Fruit fly (Drosophila melanogaster) whole organism, embryonic: Measurements from ENCODE around the gene CG13081.
A peak's percentile ranks its signal among the peaks of the same experiment; 100 is the strongest.

ENCODE experiments used
- Aef1 ChIP-seq: fragments of 200-800 bp; sonication (Bioruptor generic); IDR thresholded peaks from 3 replicates; pipeline ENCODE4 v1.3.6; 2022; ENCODE audit warnings: missing biosample characterization, missing genetic modification characterization
- CG10274 ChIP-seq: fragments of 200-800 bp; sonication (Bioruptor generic); optimal IDR thresholded peaks from 3 replicates; lab custom pipeline; 2017; ENCODE audit warnings: missing biosample characterization, mild to moderate bottlenecking, missing genetic modification characterization
- CG11247 ChIP-seq: fragments of 200-800 bp; sonication (Bioruptor generic); IDR thresholded peaks from 2 replicates; pipeline ENCODE4 v1.3.6; 2022; ENCODE audit warnings: missing biosample characterization, missing genetic modification characterization
- CG12391 ChIP-seq: fragments of 200-800 bp; sonication (Bioruptor generic); optimal IDR thresholded peaks from 3 replicates; lab custom pipeline; 2018; ENCODE audit warnings: missing biosample characterization, mild to moderate bottlenecking, missing genetic modification characterization, moderate library complexity
- CG14667 ChIP-seq: fragments of 200-800 bp; sonication (Bioruptor generic); IDR thresholded peaks from 2 replicates; pipeline ENCODE4 v1.3.6; 2022; ENCODE audit warnings: missing biosample characterization, missing genetic modification characterization
- CG1529 ChIP-seq: fragments of 200-800 bp; sonication (Bioruptor generic); optimal IDR thresholded peaks from 3 replicates; lab custom pipeline; 2018; ENCODE audit warnings: missing biosample characterization, missing genetic modification characterization
- CG1792 ChIP-seq: fragments of 200-800 bp; sonication (Bioruptor generic); optimal IDR thresholded peaks from 2 replicates; lab custom pipeline; 2016; ENCODE audit warnings: missing biosample characterization, missing genetic modification characterization
- CG30403 ChIP-seq: fragments of 200-800 bp; sonication (Bioruptor generic); optimal IDR thresholded peaks from 3 replicates; lab custom pipeline; 2016; ENCODE audit warnings: missing biosample characterization, missing genetic modification characterization
- CG4617 ChIP-seq: fragments of 200-800 bp; sonication (Bioruptor generic); optimal IDR thresholded peaks from 3 replicates; lab custom pipeline; 2016; ENCODE audit warnings: missing biosample characterization, missing genetic modification characterization, borderline replicate concordance
- CG7786 ChIP-seq: fragments of 200-800 bp; sonication (Bioruptor generic); optimal IDR thresholded peaks from 2 replicates; lab custom pipeline; 2016; ENCODE audit warnings: missing biosample characterization, missing genetic modification characterization
- CG7963 ChIP-seq: fragments of 200-800 bp; sonication (Bioruptor generic); IDR thresholded peaks from 3 replicates; pipeline ENCODE4 v1.3.6; 2022; ENCODE audit warnings: missing biosample characterization, missing genetic modification characterization; ENCODE audit not compliant: partially characterized antibody
- CG8944 ChIP-seq: fragments of 200-800 bp; sonication (Bioruptor generic); optimal IDR thresholded peaks from 3 replicates; lab custom pipeline; 2016; ENCODE audit warnings: missing biosample characterization, missing genetic modification characterization
- CG9727 ChIP-seq: fragments of 200-800 bp; sonication (Bioruptor generic); optimal IDR thresholded peaks from 3 replicates; lab custom pipeline; 2017; ENCODE audit warnings: missing biosample characterization, mild to moderate bottlenecking, missing genetic modification characterization
- CG9932 ChIP-seq: fragments of 200-800 bp; sonication (Bioruptor generic); IDR thresholded peaks from 2 replicates; pipeline ENCODE4 v1.3.6; 2022; ENCODE audit warnings: missing biosample characterization, missing genetic modification characterization
- Chrac-16 ChIP-seq: fragments of 200-800 bp; sonication (Bioruptor generic); optimal IDR thresholded peaks from 3 replicates; lab custom pipeline; 2016; ENCODE audit warnings: missing biosample characterization, missing genetic modification characterization
- CoRest ChIP-seq: fragments of 200-800 bp; sonication (Bioruptor generic); optimal IDR thresholded peaks from 3 replicates; lab custom pipeline; 2018; ENCODE audit warnings: missing biosample characterization, mild to moderate bottlenecking, missing genetic modification characterization, moderate library complexity
- D ChIP-seq, 2 experiments: fragments of 200-800 bp in 1 of 2; fragments of >200 bp in 1 of 2; sonication (Bioruptor generic) in 1 of 2; optimal IDR thresholded peaks; 2 replicates in 1 of 2; 3 replicates in 1 of 2; lab custom pipeline; 2017; ENCODE audit warnings: mild to moderate bottlenecking in 1 of 2, missing biosample characterization in 1 of 2, missing genetic modification characterization in 1 of 2, missing genetic modification reagents in 1 of 2
- Dad ChIP-seq: fragments of 200-800 bp; sonication (Bioruptor generic); optimal IDR thresholded peaks from 3 replicates; lab custom pipeline; 2016; ENCODE audit warnings: missing biosample characterization, missing genetic modification characterization
- Dbx ChIP-seq: fragments of 200-800 bp; sonication (Bioruptor generic); IDR thresholded peaks from 3 replicates; pipeline ENCODE4 v1.3.6; 2022; ENCODE audit warnings: missing biosample characterization, missing genetic modification characterization
- Deaf1 ChIP-seq: fragments of 200-800 bp; optimal IDR thresholded peaks from 3 replicates; lab custom pipeline; 2019; ENCODE audit warnings: missing biosample characterization, mild to moderate bottlenecking, missing genetic modification characterization, moderate library complexity
- Dek ChIP-seq: fragments of 200-800 bp; sonication (Bioruptor generic); optimal IDR thresholded peaks from 3 replicates; lab custom pipeline; 2019; ENCODE audit warnings: missing biosample characterization, mild to moderate bottlenecking, missing genetic modification characterization, moderate library complexity
- Dll ChIP-seq: fragments of 200-800 bp; sonication (Bioruptor generic); IDR thresholded peaks from 4 replicates; pipeline ENCODE4 v1.3.6; 2022; ENCODE audit warnings: missing biosample characterization, missing genetic modification characterization; ENCODE audit not compliant: partially characterized antibody
- Hand ChIP-seq: fragments of 200-800 bp; sonication (Bioruptor generic); optimal IDR thresholded peaks from 2 replicates; lab custom pipeline; 2017; ENCODE audit warnings: mild to moderate bottlenecking, missing biosample characterization, missing genetic modification reagents, missing genetic modification characterization
- Kr ChIP-seq: fragments of 200-800 bp; sonication (Bioruptor generic); optimal IDR thresholded peaks from 2 replicates; lab custom pipeline; 2017; ENCODE audit warnings: missing biosample characterization, mild to moderate bottlenecking, missing genetic modification characterization
- NFAT ChIP-seq: fragments of 200-800 bp; sonication (Bioruptor generic); IDR thresholded peaks from 2 replicates; pipeline ENCODE4 v1.3.6; 2022; ENCODE audit warnings: missing biosample characterization, missing genetic modification characterization
- Pdp1 ChIP-seq, 2 experiments: fragments of 200-800 bp; sonication (Bioruptor generic); optimal IDR thresholded peaks; 3 replicates each; lab custom pipeline; 2016; ENCODE audit warnings: missing biosample characterization in 2 of 2, missing genetic modification characterization in 2 of 2, mild to moderate bottlenecking in 1 of 2, moderate library complexity in 1 of 2
- Poxn ChIP-seq: fragments of 200-800 bp; sonication (Bioruptor generic); IDR thresholded peaks from 2 replicates; pipeline ENCODE4 v1.3.6; 2022; ENCODE audit warnings: missing biosample characterization, missing genetic modification characterization
- Xbp1 ChIP-seq: fragments of 200-800 bp; sonication (Bioruptor generic); optimal IDR thresholded peaks from 3 replicates; lab custom pipeline; 2016; ENCODE audit warnings: missing biosample characterization, mild to moderate bottlenecking, missing genetic modification characterization
- az2 ChIP-seq: fragments of 200-800 bp; sonication (Bioruptor generic); optimal IDR thresholded peaks from 3 replicates; lab custom pipeline; 2016; ENCODE audit warnings: missing biosample characterization, missing genetic modification characterization
- chinmo ChIP-seq: fragments of 200-800 bp; sonication (Bioruptor generic); IDR thresholded peaks from 4 replicates; pipeline ENCODE4 v1.3.6; 2022; ENCODE audit warnings: missing biosample characterization, missing genetic modification characterization; ENCODE audit not compliant: partially characterized antibody
- ci ChIP-seq: fragments of 200-800 bp; sonication (Bioruptor generic); IDR thresholded peaks from 3 replicates; pipeline ENCODE4 v1.3.6; 2022; ENCODE audit warnings: missing biosample characterization, missing genetic modification characterization
- emc ChIP-seq: fragments of 200-800 bp; sonication (Bioruptor generic); optimal IDR thresholded peaks from 2 replicates; lab custom pipeline; 2016; ENCODE audit warnings: missing biosample characterization, missing genetic modification characterization
- en ChIP-seq: fragments of 200-800 bp; sonication (Bioruptor generic); optimal IDR thresholded peaks from 2 replicates; lab custom pipeline; 2016; ENCODE audit warnings: missing biosample characterization, missing genetic modification characterization
- eyg ChIP-seq: fragments of 200-800 bp; sonication (Bioruptor generic); optimal IDR thresholded peaks from 3 replicates; lab custom pipeline; 2016; ENCODE audit warnings: missing biosample characterization, missing genetic modification characterization
- ftz-f1 ChIP-seq: fragments of 200-800 bp; sonication (Bioruptor generic); optimal IDR thresholded peaks from 2 replicates; lab custom pipeline; 2016; ENCODE audit warnings: missing biosample characterization, missing genetic modification characterization
- gsb-n ChIP-seq: fragments of 200-800 bp; sonication (Bioruptor generic); optimal IDR thresholded peaks from 3 replicates; lab custom pipeline; 2018; ENCODE audit warnings: missing biosample characterization, mild to moderate bottlenecking, missing genetic modification characterization
- hkb ChIP-seq, 2 experiments: fragments of 200-800 bp in 1 of 2; fragments of >200 bp in 1 of 2; sonication (Bioruptor generic) in 1 of 2; IDR thresholded peaks in 1 of 2; optimal IDR thresholded peaks in 1 of 2; 2 replicates each; pipeline versions ENCODE4 v1.3.6 to Lab custom; 2017 to 2022; ENCODE audit warnings: missing biosample characterization in 1 of 2, missing genetic modification characterization in 1 of 2
- lab ChIP-seq: fragments of 200-800 bp; sonication (Bioruptor generic); optimal IDR thresholded peaks from 3 replicates; lab custom pipeline; 2017; ENCODE audit warnings: missing biosample characterization, missing genetic modification characterization, mild to moderate bottlenecking, moderate library complexity, missing genetic modification reagents
- mam ChIP-seq: fragments of 200-800 bp; sonication (Bioruptor generic); optimal IDR thresholded peaks from 3 replicates; lab custom pipeline; 2016; ENCODE audit warnings: missing biosample characterization, missing genetic modification characterization
- mld ChIP-seq: fragments of 200-800 bp; sonication (Bioruptor generic); IDR thresholded peaks from 3 replicates; pipeline ENCODE4 v1.3.6; 2022; ENCODE audit warnings: missing biosample characterization, missing genetic modification characterization; ENCODE audit not compliant: partially characterized antibody
- onecut ChIP-seq: fragments of 200-800 bp; sonication (Bioruptor generic); IDR thresholded peaks from 2 replicates; pipeline ENCODE4 v1.3.6; 2022; ENCODE audit warnings: missing biosample characterization, missing genetic modification characterization
- repo ChIP-seq: fragments of 200-800 bp; sonication (Bioruptor generic); optimal IDR thresholded peaks from 2 replicates; lab custom pipeline; 2016; ENCODE audit warnings: missing biosample characterization, missing genetic modification characterization
- rib ChIP-seq: fragments of 200-800 bp; sonication (Bioruptor generic); IDR thresholded peaks from 2 replicates; pipeline ENCODE4 v1.3.6; 2022; ENCODE audit warnings: missing biosample characterization, missing genetic modification characterization
- row ChIP-seq: fragments of 200-800 bp; sonication (Bioruptor generic); IDR thresholded peaks from 3 replicates; pipeline ENCODE4 v1.3.6; 2022; ENCODE audit warnings: missing biosample characterization, missing genetic modification characterization
- sim ChIP-seq: fragments of 200-800 bp; sonication (Bioruptor generic); IDR thresholded peaks from 2 replicates; pipeline ENCODE4 v1.3.6; 2022; ENCODE audit warnings: missing biosample characterization, missing genetic modification characterization
- sna ChIP-seq: fragments of 200-800 bp; sonication (Bioruptor generic); IDR thresholded peaks from 2 replicates; pipeline ENCODE4 v1.3.6; 2022; ENCODE audit warnings: missing biosample characterization, missing genetic modification characterization; ENCODE audit not compliant: partially characterized antibody
- stwl ChIP-seq: fragments of 200-800 bp; sonication (Bioruptor generic); optimal IDR thresholded peaks from 3 replicates; lab custom pipeline; 2018; ENCODE audit warnings: missing biosample characterization, mild to moderate bottlenecking, missing genetic modification characterization, moderate library complexity
- unc-4 ChIP-seq: fragments of 200-800 bp; sonication (Bioruptor generic); IDR thresholded peaks from 2 replicates; pipeline ENCODE4 v1.3.6; 2022; ENCODE audit warnings: missing biosample characterization, missing genetic modification characterization; ENCODE audit not compliant: partially characterized antibody

CG13081 gene

dm6 chr2L:19508361-19508918 is 32.0 kb upstream of the CG13081 start, which contains the start of gene cyst (continued):
- peak; percentile 21; the same call in 1 of the 3 replicates for TF ChIP-seq Aef1 (GFP tag; lab: Robert Waterston, UW)
- no peak for TF ChIP-seq rib (GFP tag; lab: Robert Waterston, UW)
- TF ChIP-seq repo = peak; percentile 44
- TF ChIP-seq Hand (GFP tag; lab: Kevin White, UChicago) = no peak
- peak in 1 of 2 experiments; percentile 17 for TF ChIP-seq Pdp1 (GFP tag; optimal IDR thresholded peaks at IDR 0.05; lab: Kevin White, UChicago)
- no peak for TF ChIP-seq hkb (optimal IDR thresholded peaks at IDR 0.05; lab: Kevin White, UChicago)
- TF ChIP-seq hkb (GFP tag; IDR thresholded peaks at IDR 0.05; lab: Robert Waterston, UW) = no peak
- no peak for TF ChIP-seq Chrac-16 (GFP tag; lab: Kevin White, UChicago)
- TF ChIP-seq row = peak; percentile 27; the same call in 1 of the 3 replicates
- TF ChIP-seq CG8944 (GFP tag; lab: Kevin White, UChicago) = peak; percentile 3
- TF ChIP-seq Poxn = no peak
- TF ChIP-seq NFAT (GFP tag; lab: Robert Waterston, UW) = 0 out of 2 replicates have a peak, but pooled peaks have one; percentile 48
- no peak for TF ChIP-seq CG14667 (GFP tag; lab: Robert Waterston, UW)
- TF ChIP-seq ftz-f1 (GFP tag; lab: Kevin White, UChicago) = peak; percentile 67
- peak; percentile 20 for TF ChIP-seq en
- TF ChIP-seq CG1529 = no peak
- no peak for TF ChIP-seq az2 (GFP tag; lab: Kevin White, UChicago)
- TF ChIP-seq Kr (GFP tag; lab: Kevin White, UChicago) = no peak
- peak; percentile 91 for TF ChIP-seq CG4617
- TF ChIP-seq onecut (GFP tag; lab: Robert Waterston, UW) = peak; percentile 94
- TF ChIP-seq CoRest (tag; lab: Kevin White, UChicago) = peak; percentile 60
- peak; percentile 70 for TF ChIP-seq mam (GFP tag; lab: Kevin White, UChicago)
- peak; percentile 1 for TF ChIP-seq CG7786 (GFP tag; lab: Kevin White, UChicago)
- peak; percentile 90 for TF ChIP-seq stwl
- TF ChIP-seq mld (GFP tag; lab: Robert Waterston, UW) = peak; percentile 92
- peak; percentile 43 for TF ChIP-seq eyg (GFP tag; lab: Kevin White, UChicago)
- peak; percentile 90 for TF ChIP-seq chinmo (GFP tag; lab: Robert Waterston, UW)
- peak; percentile 12 for TF ChIP-seq CG9727
- no peak for TF ChIP-seq Dek
- TF ChIP-seq CG30403 (GFP tag; lab: Kevin White, UChicago) = peak; percentile 43
- no peak for TF ChIP-seq CG10274 (GFP tag; lab: Kevin White, UChicago)
- TF ChIP-seq CG1792 (GFP tag; lab: Kevin White, UChicago) = peak; percentile 6
- no peak for TF ChIP-seq Deaf1 (tag; lab: Kevin White, UChicago)
- TF ChIP-seq sna (GFP tag; lab: Robert Waterston, UW) = peak; percentile 95
- TF ChIP-seq CG9932 (GFP tag; lab: Robert Waterston, UW) = peak; percentile 72
- peak; percentile 7 for TF ChIP-seq CG12391
- no peak for TF ChIP-seq sim (GFP tag; lab: Robert Waterston, UW)
- TF ChIP-seq Dbx = peak; percentile 68; the same call in 1 of the 3 replicates
- TF ChIP-seq CG7963 (GFP tag; lab: Robert Waterston, UW) = peak; percentile 95
- TF ChIP-seq CG11247 = peak; percentile 19; the same call in 1 of the 2 replicates
- TF ChIP-seq gsb-n (tag; lab: Kevin White, UChicago) = no peak
- peak; percentile 97 for TF ChIP-seq unc-4 (GFP tag; lab: Robert Waterston, UW)
- TF ChIP-seq Dad (GFP tag; lab: Kevin White, UChicago) = peak; percentile 66
- peak; percentile 38 for TF ChIP-seq Xbp1 (GFP tag; lab: Kevin White, UChicago)
- TF ChIP-seq ci (GFP tag; lab: Robert Waterston, UW) = 0 out of 3 replicates have a peak, but pooled peaks have one; percentile 34
- TF ChIP-seq Dll (GFP tag; lab: Robert Waterston, UW) = peak; percentile 97
- TF ChIP-seq lab = peak; percentile 54
- TF ChIP-seq emc (GFP tag; lab: Kevin White, UChicago) = no peak
- TF ChIP-seq D (optimal IDR thresholded peaks at IDR 0.05; lab: Kevin White, UChicago) = peak; percentile 52
- TF ChIP-seq D (GFP tag; optimal IDR thresholded peaks at IDR 0.05; lab: Kevin White, UChicago) = no peak
